Worm (Caenorhabditis elegans) whole organism, L1 larva: ENCODE data around the gene oac-1.

Experiments
- C34B4.2 ChIP-seq: sonication (generic microtip); optimal IDR thresholded peaks from 2 replicates; lab custom pipeline; 2017; ENCODE audit warnings: mild to moderate bottlenecking, missing genetic modification characterization, missing compliant biosample characterization
- aha-1 ChIP-seq: fragments of 150-350 bp; optimal IDR thresholded peaks from 2 replicates; lab custom pipeline; 2014; ENCODE audit warnings: missing biosample characterization, missing genetic modification characterization
- ces-1 ChIP-seq: fragments of 150-350 bp; optimal IDR thresholded peaks from 2 replicates; lab custom pipeline; 2014; ENCODE audit warnings: missing biosample characterization, missing genetic modification reagents, missing genetic modification characterization
- jun-1 ChIP-seq: fragments of 150-350 bp; optimal IDR thresholded peaks from 2 replicates; lab custom pipeline; 2014; ENCODE audit warnings: missing biosample characterization, missing genetic modification reagents, missing genetic modification characterization
- lin-39 ChIP-seq: fragments of 150-350 bp; optimal IDR thresholded peaks from 2 replicates; lab custom pipeline; 2014; ENCODE audit warnings: missing biosample characterization, missing genetic modification reagents, missing genetic modification characterization
- nhr-19 ChIP-seq: fragments of 200-800 bp; sonication (Bioruptor generic); conservative IDR thresholded peaks from 2 replicates; pipeline ENCODE4 v1.3.6; 2022; ENCODE audit warnings: missing genetic modification characterization, missing compliant biosample characterization

DNA sequence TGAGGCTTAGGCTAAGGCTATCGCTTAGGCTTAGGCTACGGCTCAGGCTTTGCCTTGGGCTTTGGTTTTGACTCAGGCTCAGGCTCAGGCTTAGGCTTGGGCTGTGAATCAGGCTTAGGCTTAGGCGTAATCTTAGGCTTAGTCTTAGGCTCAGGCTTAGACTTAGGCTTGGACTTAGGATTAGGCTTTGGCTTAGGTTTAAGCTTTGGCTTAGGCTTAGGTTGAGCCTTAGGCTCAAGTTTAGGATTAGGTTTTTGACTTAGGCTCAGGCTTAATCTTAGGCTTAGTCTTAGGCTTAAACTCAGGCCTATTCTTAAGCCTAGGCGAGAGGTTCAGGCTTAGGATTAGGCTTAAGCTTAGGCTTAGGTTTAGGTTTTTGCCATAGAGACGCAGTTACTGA, 45.4 kb downstream of the oac-1 start:
- no peak for TF ChIP-seq lin-39
- no peak for TF ChIP-seq ces-1 (GFP tag; lab: Kevin White, UChicago)
- no peak for TF ChIP-seq aha-1 (tag; lab: Kevin White, UChicago)
- no peak for TF ChIP-seq jun-1 (tag; lab: Kevin White, UChicago)
- TF ChIP-seq nhr-19 (GFP tag; lab: Robert Waterston, UW), result no peak
- no peak for TF ChIP-seq C34B4.2 (tag; lab: Kevin White, UChicago)
